Worm (Caenorhabditis elegans) whole organism, L1 larva: ENCODE measurements around the gene lsm-5.
"Not testable (repeated sequence)": the region's sequence is repeated elsewhere in the genome, so short reads cannot be mapped to it uniquely, and the experiment has no call there.

Experiments
- C16A3.4 ChIP-seq: fragments of 150-350 bp; optimal IDR thresholded peaks from 2 replicates; lab custom pipeline; 2014; ENCODE audit warnings: missing biosample characterization, missing genetic modification characterization
- F16B12.6 ChIP-seq: fragments of 150-350 bp; optimal IDR thresholded peaks from 2 replicates; lab custom pipeline; 2014; ENCODE audit warnings: missing biosample characterization, missing genetic modification characterization
- Y116A8C.19 ChIP-seq: sonication (generic microtip); optimal IDR thresholded peaks from 2 replicates; lab custom pipeline; 2016; ENCODE audit warnings: missing compliant biosample characterization, missing genetic modification characterization, borderline replicate concordance
- alr-1 ChIP-seq: fragments of 200-800 bp; sonication (Bioruptor generic); optimal IDR thresholded peaks from 2 replicates; lab custom pipeline; 2018; ENCODE audit warnings: borderline replicate concordance, mild to moderate bottlenecking, missing genetic modification characterization, missing compliant biosample characterization
- blmp-1 ChIP-seq: fragments of 150-350 bp; optimal IDR thresholded peaks from 2 replicates; lab custom pipeline; 2014; ENCODE audit warnings: missing biosample characterization, missing genetic modification characterization
- ceh-8 ChIP-seq: fragments of 200-800 bp; sonication (Bioruptor generic); optimal IDR thresholded peaks from 2 replicates; lab custom pipeline; 2018; ENCODE audit warnings: mild to moderate bottlenecking, missing genetic modification characterization, moderate library complexity, missing compliant biosample characterization
- ceh-88 ChIP-seq: fragments of 200-800 bp; sonication (Bioruptor generic); IDR thresholded peaks from 2 replicates; pipeline ENCODE4 v1.3.6; 2022; ENCODE audit warnings: missing genetic modification characterization, missing compliant biosample characterization
- dsc-1 ChIP-seq: sonication (generic microtip); optimal IDR thresholded peaks from 2 replicates; lab custom pipeline; 2016; ENCODE audit warnings: mild to moderate bottlenecking, missing genetic modification characterization, missing compliant biosample characterization
- efl-1 ChIP-seq, 4 experiments: fragments of 150-350 bp; optimal IDR thresholded peaks in 3 of 4; peaks in 1 of 4; 1 replicate in 1 of 4; 2 replicates in 3 of 4; lab custom pipeline; 2014; ENCODE audit warnings: missing biosample characterization in 2 of 4, missing genetic modification characterization in 2 of 4, missing genetic modification reagents in 2 of 4
- egl-13 ChIP-seq: sonication (generic microtip); optimal IDR thresholded peaks from 2 replicates; lab custom pipeline; 2016; ENCODE audit warnings: missing genotype, missing genetic modification reagents, missing genetic modification characterization, missing compliant biosample characterization
- egl-27 ChIP-seq, 2 experiments: fragments of 150-350 bp in 1 of 2; sonication (generic microtip); optimal IDR thresholded peaks; 3 replicates each; lab custom pipeline; 2017 to 2018; ENCODE audit warnings: missing biosample characterization in 2 of 2, missing genetic modification characterization in 2 of 2, missing genetic modification reagents in 2 of 2
- elt-3 ChIP-seq, 6 experiments: fragments of 150-350 bp in 1 of 6; sonication (generic microtip); optimal IDR thresholded peaks; 2 replicates each; lab custom pipeline; 2017 to 2018; ENCODE audit warnings: missing biosample characterization in 6 of 6, missing genetic modification characterization in 6 of 6, inconsistent platforms in 1 of 6
- ets-5 ChIP-seq: fragments of 200-800 bp; sonication (Bioruptor generic); IDR thresholded peaks from 2 replicates; pipeline ENCODE4 v1.3.6; 2022; ENCODE audit warnings: missing genetic modification characterization, missing compliant biosample characterization
- fkh-4 ChIP-seq: sonication (generic microtip); optimal IDR thresholded peaks from 2 replicates; lab custom pipeline; 2016; ENCODE audit warnings: missing compliant biosample characterization, missing genetic modification characterization, borderline replicate concordance
- fos-1 ChIP-seq: fragments of 150-350 bp; optimal IDR thresholded peaks from 2 replicates; lab custom pipeline; 2014; ENCODE audit warnings: missing biosample characterization, missing genetic modification characterization
- hpl-2 ChIP-seq: fragments of 150-350 bp; optimal IDR thresholded peaks from 2 replicates; lab custom pipeline; 2014; ENCODE audit warnings: missing biosample characterization, missing genetic modification reagents, missing genetic modification characterization
- irx-1 ChIP-seq: sonication (generic microtip); optimal IDR thresholded peaks from 2 replicates; lab custom pipeline; 2016; ENCODE audit warnings: missing genetic modification characterization, missing compliant biosample characterization
- isw-1 ChIP-seq: fragments of 200-800 bp; sonication (Bioruptor generic); IDR thresholded peaks from 2 replicates; pipeline ENCODE4 v1.3.6; 2022; ENCODE audit warnings: missing genetic modification characterization, missing compliant biosample characterization
- jun-1 ChIP-seq: fragments of 150-350 bp; optimal IDR thresholded peaks from 2 replicates; lab custom pipeline; 2014; ENCODE audit warnings: missing biosample characterization, missing genetic modification reagents, missing genetic modification characterization
- lin-14 ChIP-seq: fragments of 200-800 bp; sonication (Bioruptor generic); optimal IDR thresholded peaks from 2 replicates; lab custom pipeline; 2018; ENCODE audit warnings: mild to moderate bottlenecking, missing genetic modification characterization, moderate library complexity, missing compliant biosample characterization
- lin-15B ChIP-seq: fragments of 150-350 bp; sonication (generic microtip); optimal IDR thresholded peaks from 3 replicates; lab custom pipeline; 2014; ENCODE audit warnings: missing biosample characterization, missing genetic modification characterization
- lin-35 ChIP-seq, 2 experiments: fragments of 150-350 bp; optimal IDR thresholded peaks; 2 replicates each; lab custom pipeline; 2014; ENCODE audit warnings: missing biosample characterization in 2 of 2, missing genetic modification characterization in 2 of 2, missing genetic modification reagents in 2 of 2
- lsy-2 ChIP-seq, 2 experiments: fragments of 150-350 bp; optimal IDR thresholded peaks; 2 replicates each; lab custom pipeline; 2014; ENCODE audit warnings: missing biosample characterization in 2 of 2, missing genetic modification characterization in 2 of 2
- mab-9 ChIP-seq: fragments of 200-800 bp; sonication (Bioruptor generic); IDR thresholded peaks from 2 replicates; pipeline ENCODE4 v1.3.6; 2022; ENCODE audit warnings: missing genetic modification reagents, missing genetic modification characterization, missing compliant biosample characterization
- mep-1 ChIP-seq: fragments of 150-350 bp; optimal IDR thresholded peaks from 2 replicates; lab custom pipeline; 2014; ENCODE audit warnings: missing biosample characterization, missing genetic modification characterization
- nhr-19 ChIP-seq: fragments of 200-800 bp; sonication (Bioruptor generic); conservative IDR thresholded peaks from 2 replicates; pipeline ENCODE4 v1.3.6; 2022; ENCODE audit warnings: missing genetic modification characterization, missing compliant biosample characterization
- nhr-28 ChIP-seq: fragments of 150-350 bp; optimal IDR thresholded peaks from 2 replicates; lab custom pipeline; 2014; ENCODE audit warnings: missing biosample characterization, missing genetic modification characterization
- nhr-71 ChIP-seq: sonication (generic microtip); optimal IDR thresholded peaks from 2 replicates; lab custom pipeline; 2016; ENCODE audit warnings: mild to moderate bottlenecking, missing genetic modification characterization, moderate library complexity, missing compliant biosample characterization
- nhr-76 ChIP-seq: sonication (generic microtip); optimal IDR thresholded peaks from 2 replicates; lab custom pipeline; 2017; ENCODE audit warnings: missing biosample characterization, missing genetic modification characterization
- nhr-84 ChIP-seq: sonication (generic microtip); optimal IDR thresholded peaks from 2 replicates; lab custom pipeline; 2017; ENCODE audit warnings: missing biosample characterization, missing genetic modification characterization
- pag-3 ChIP-seq: sonication (generic microtip); optimal IDR thresholded peaks from 2 replicates; lab custom pipeline; 2017; ENCODE audit warnings: missing genetic modification characterization, mild to moderate bottlenecking, missing compliant biosample characterization, antibody characterized with exemption, borderline replicate concordance; ENCODE audit not compliant: insufficient read depth
- pqm-1 ChIP-seq: sonication (generic microtip); optimal IDR thresholded peaks from 3 replicates; lab custom pipeline; 2017; ENCODE audit warnings: missing biosample characterization, missing genetic modification characterization
- skn-1 ChIP-seq: fragments of 150-350 bp; optimal IDR thresholded peaks from 2 replicates; lab custom pipeline; 2014; ENCODE audit warnings: missing biosample characterization, missing genetic modification characterization
- snu-23 ChIP-seq: sonication (generic microtip); optimal IDR thresholded peaks from 2 replicates; lab custom pipeline; 2016; ENCODE audit warnings: missing genetic modification characterization, missing compliant biosample characterization
- sox-4 ChIP-seq: sonication (generic microtip); optimal IDR thresholded peaks from 2 replicates; lab custom pipeline; 2016; ENCODE audit warnings: missing genetic modification characterization, missing compliant biosample characterization
- swsn-7 ChIP-seq: sonication (generic microtip); optimal IDR thresholded peaks from 2 replicates; lab custom pipeline; 2016; ENCODE audit warnings: missing genetic modification characterization, missing compliant biosample characterization
- tbx-2 ChIP-seq: sonication (generic microtip); optimal IDR thresholded peaks from 2 replicates; lab custom pipeline; 2016; ENCODE audit warnings: missing genetic modification characterization, missing compliant biosample characterization
- unc-30 ChIP-seq: sonication (generic microtip); optimal IDR thresholded peaks from 2 replicates; lab custom pipeline; 2017; ENCODE audit warnings: missing biosample characterization, missing genetic modification characterization
- unc-98 ChIP-seq: fragments of 200-800 bp; sonication (Bioruptor generic); IDR thresholded peaks from 2 replicates; pipeline ENCODE4 v1.3.6; 2022; ENCODE audit warnings: missing genetic modification characterization, missing compliant biosample characterization
- zag-1 ChIP-seq: fragments of 150-350 bp; optimal IDR thresholded peaks from 2 replicates; lab custom pipeline; 2014; ENCODE audit warnings: missing biosample characterization, missing genetic modification characterization
- ztf-4 ChIP-seq: fragments of 150-350 bp; optimal IDR thresholded peaks from 2 replicates; lab custom pipeline; 2014; ENCODE audit warnings: missing biosample characterization, missing genetic modification characterization

lsm-5 gene

DNA sequence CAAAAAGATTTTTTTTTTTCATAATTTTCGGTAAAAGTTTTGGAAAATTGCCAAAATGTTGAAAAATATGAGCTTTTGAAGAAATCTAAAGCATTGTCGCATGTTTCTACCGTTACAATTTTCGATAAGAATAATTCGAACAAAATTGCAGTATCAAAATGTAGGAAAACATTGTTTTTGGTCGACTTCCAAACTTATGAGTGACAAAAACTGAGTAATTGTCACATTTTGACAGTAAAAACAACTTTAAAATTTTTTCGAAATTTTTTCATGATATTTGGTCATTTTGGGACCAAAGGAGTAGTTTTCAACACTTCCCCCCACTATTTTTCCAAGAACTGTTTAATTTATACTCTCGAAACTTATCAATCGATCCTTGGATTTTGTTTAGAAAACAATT lies 24.4 kb downstream of the lsm-5 start, which contains the start of gene fbxa-139:
TSS of gene fbxa-139 (minus strand) at position 101 of the 400 bp plus-strand sequence.
- TF ChIP-seq mep-1 (tag; lab: Kevin White, UChicago) (no peak), elt-3 (tag; optimal IDR thresholded peaks at IDR 0.05; lab: Kevin White, UChicago) (no peak), irx-1 (tag; lab: Kevin White, UChicago) (no peak), mab-9 (GFP tag; lab: Robert Waterston, UW) (no peak), nhr-28 (tag; lab: Kevin White, UChicago) (no peak), ztf-4 (tag; lab: Kevin White, UChicago) (no peak), zag-1 (tag; lab: Kevin White, UChicago) (no peak), jun-1 (tag; lab: Kevin White, UChicago) (no peak), nhr-76 (tag; lab: Kevin White, UChicago) (no peak), isw-1 (GFP tag; lab: Robert Waterston, UW) (no peak), fkh-4 (no peak), pqm-1 (tag; lab: Kevin White, UChicago) (no peak)
- TF ChIP-seq, all 84 proteins: peak for 0

DNA sequence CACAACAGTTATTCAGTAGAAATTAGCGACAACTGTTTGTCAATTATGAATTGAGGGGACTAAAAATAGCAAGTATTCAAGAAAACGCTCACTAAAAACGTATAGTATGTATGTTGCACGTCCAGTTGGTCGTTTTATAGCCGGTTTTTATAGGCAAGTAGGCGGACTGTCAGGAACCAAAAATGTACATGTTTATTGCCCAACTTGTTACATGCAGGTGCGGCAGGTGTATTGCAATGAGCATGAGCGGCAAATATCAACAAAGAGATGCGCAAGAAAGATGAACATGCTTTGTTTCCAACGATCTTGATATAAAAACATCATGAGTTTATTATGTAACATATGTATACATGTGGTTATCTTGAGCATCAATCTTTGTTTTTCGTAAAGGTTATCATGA lies 29.6 kb downstream of the lsm-5 start, which contains the start of gene B0391.14:
TSS of gene B0391.14 (minus strand) at position 101 of the 400 bp plus-strand sequence.
- TF ChIP-seq skn-1 (tag; lab: Kevin White, UChicago); Y116A8C.19; nhr-84 (tag; lab: Kevin White, UChicago): not testable (repeated sequence)

DNA sequence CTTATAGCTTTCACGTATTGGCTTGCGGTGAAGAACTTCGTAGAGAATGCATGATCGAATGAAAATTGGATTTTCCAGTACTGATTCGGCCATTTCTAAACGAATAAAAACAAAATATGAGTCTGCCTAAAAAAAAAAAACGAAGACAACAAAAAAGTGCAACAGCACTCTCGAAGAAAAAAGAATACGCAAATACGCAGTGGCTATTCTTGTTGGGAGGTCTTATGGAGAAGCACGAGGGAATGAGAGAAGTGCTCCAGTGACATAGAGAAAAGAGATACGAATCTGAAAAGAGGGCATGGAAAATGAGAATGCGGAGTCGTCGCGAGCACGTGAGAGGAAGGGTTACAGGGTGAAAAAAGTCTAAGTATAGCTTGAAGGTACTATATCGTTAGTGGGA lies 32.1 kb downstream of the lsm-5 start, which contains the start of gene fbxa-152:
TSS of gene fbxa-152 (minus strand) at position 101 of the 400 bp plus-strand sequence.
- TF ChIP-seq fos-1 (tag; lab: Kevin White, UChicago) = no peak
- no peak for TF ChIP-seq sox-4 (tag; lab: Kevin White, UChicago)
- no peak for TF ChIP-seq unc-98 (GFP tag; lab: Robert Waterston, UW)
- TF ChIP-seq tbx-2 = no peak
- TF ChIP-seq lin-14 (GFP tag; lab: Kevin White, UChicago) = peak; percentile 22

DNA sequence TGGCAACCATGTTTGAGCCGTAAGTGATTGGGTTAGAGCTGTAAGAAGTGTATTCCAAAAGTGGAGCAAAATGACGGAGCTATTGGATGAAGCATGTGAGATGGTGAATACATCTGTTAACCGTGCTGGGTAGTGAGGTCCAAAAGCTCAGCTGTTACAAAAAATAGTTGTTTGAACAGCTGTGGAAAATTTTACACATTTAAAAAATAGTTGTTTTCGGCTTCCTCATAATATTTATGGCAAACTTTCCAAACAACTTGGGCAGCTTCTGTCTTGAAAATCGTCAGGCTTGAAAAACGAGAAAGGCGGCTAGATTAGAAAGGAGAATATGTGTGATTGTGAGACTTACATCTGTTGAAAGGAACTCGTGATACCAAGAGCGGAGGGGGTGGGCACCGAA lies 34.9 kb downstream of the lsm-5 start, which contains the start of gene fbxa-154:
TSS of gene fbxa-154 (minus strand) at position 101 of the 400 bp plus-strand sequence.
- TF ChIP-seq isw-1 (GFP tag; lab: Robert Waterston, UW) = no peak
- no peak for TF ChIP-seq fkh-4
- TF ChIP-seq nhr-19 = no peak
- TF ChIP-seq mep-1 (tag; lab: Kevin White, UChicago) = no peak
- TF ChIP-seq F16B12.6 (tag; lab: Kevin White, UChicago) = no peak
- TF ChIP-seq nhr-71 = no peak
- no peak for TF ChIP-seq nhr-84 (tag; lab: Kevin White, UChicago)
- TF ChIP-seq mab-9 (GFP tag; lab: Robert Waterston, UW) = no peak
- TF ChIP-seq dsc-1 = no peak
- no peak for TF ChIP-seq ets-5 (GFP tag; lab: Robert Waterston, UW)
- TF ChIP-seq swsn-7 (tag; lab: Kevin White, UChicago) = no peak
- no peak for TF ChIP-seq hpl-2 (GFP tag; lab: Kevin White, UChicago)
- TF ChIP-seq blmp-1 (tag; lab: Kevin White, UChicago) = no peak
- TF ChIP-seq tbx-2 = no peak
- TF ChIP-seq lin-35 (GFP tag; optimal IDR thresholded peaks at IDR 0.05; lab: Kevin White, UChicago) = no peak
- TF ChIP-seq efl-1 (optimal IDR thresholded peaks at IDR 0.05; lab: Kevin White, UChicago) = no peak
- no peak for TF ChIP-seq efl-1 (GFP tag; optimal IDR thresholded peaks at IDR 0.05 in 1 of 2; lab: Kevin White, UChicago)
- no peak for TF ChIP-seq egl-27 (tag; optimal IDR thresholded peaks at IDR 0.05; lab: Kevin White, UChicago)

DNA sequence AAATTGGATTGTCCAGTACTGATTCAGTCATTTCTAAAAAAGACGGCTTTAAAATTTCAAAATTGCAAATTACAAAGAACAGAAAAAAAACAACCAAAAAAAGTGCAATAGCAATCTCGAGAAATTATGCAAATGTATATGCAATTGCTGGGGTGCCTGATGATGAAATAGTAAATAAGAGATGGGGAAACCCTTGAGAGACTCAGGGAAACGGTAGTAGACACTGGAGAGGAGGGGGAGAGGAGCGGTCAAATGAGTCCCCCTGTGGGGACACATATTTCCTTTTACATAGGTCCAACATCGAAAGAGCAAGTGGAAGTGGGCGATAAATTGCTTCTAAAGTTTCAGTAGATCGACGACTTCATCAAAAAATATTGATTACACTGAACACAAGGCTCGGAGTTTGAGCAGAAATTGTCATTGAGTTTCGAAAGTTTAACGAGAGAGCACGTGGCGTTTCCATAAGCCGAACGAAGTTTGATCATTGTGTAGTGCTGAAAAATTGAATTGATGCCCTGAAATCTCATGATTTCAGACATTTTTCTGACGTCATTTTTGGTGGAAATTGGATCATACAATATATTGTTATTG lies 40.3 kb downstream of the lsm-5 start, which contains the start of the genes fbxa-153 and str-12:
TSS of gene fbxa-153 (minus strand) at position 35 of the 591 bp plus-strand sequence.
TSS of gene str-12 (plus strand) at position 541 of the 591 bp plus-strand sequence.
- no peak for TF ChIP-seq pag-3 (tag; lab: Kevin White, UChicago)
- TF ChIP-seq C16A3.4 (tag; lab: Kevin White, UChicago) = no peak
- no peak for TF ChIP-seq egl-13 (tag; lab: Kevin White, UChicago)
- no peak for TF ChIP-seq nhr-71
- TF ChIP-seq fos-1 (tag; lab: Kevin White, UChicago) = no peak
- TF ChIP-seq alr-1 (tag; lab: Kevin White, UChicago) = no peak
- TF ChIP-seq lsy-2 (tag; optimal IDR thresholded peaks at IDR 0.05; lab: Kevin White, UChicago) = no peak
- TF ChIP-seq unc-30 (tag; lab: Kevin White, UChicago) = no peak
- TF ChIP-seq pqm-1 (tag; lab: Kevin White, UChicago) = no peak
- TF ChIP-seq snu-23 (GFP tag; lab: Kevin White, UChicago) = no peak
- no peak for TF ChIP-seq ets-5 (GFP tag; lab: Robert Waterston, UW)
- TF ChIP-seq nhr-28 (tag; lab: Kevin White, UChicago) = no peak
- no peak for TF ChIP-seq lin-14 (GFP tag; lab: Kevin White, UChicago)
- no peak for TF ChIP-seq mab-9 (GFP tag; lab: Robert Waterston, UW)
- no peak for TF ChIP-seq ceh-88 (GFP tag; lab: Robert Waterston, UW)
- TF ChIP-seq unc-98 (GFP tag; lab: Robert Waterston, UW) = no peak
- peak in 1 of 2 experiments; percentile 1 for TF ChIP-seq efl-1 (optimal IDR thresholded peaks at IDR 0.05; lab: Kevin White, UChicago)
- peak in 1 of 2 experiments; percentile 32 for TF ChIP-seq efl-1 (GFP tag; optimal IDR thresholded peaks at IDR 0.05 in 1 of 2; lab: Kevin White, UChicago)
- TF ChIP-seq lin-15B = no peak
- no peak for TF ChIP-seq jun-1 (tag; lab: Kevin White, UChicago)
- TF ChIP-seq ceh-8 (GFP tag; lab: Kevin White, UChicago) = no peak
